Worm (Caenorhabditis elegans) whole organism, L1 larva: ENCODE measurements around the gene srlf-1.
A peak's percentile ranks its signal among the peaks of the same experiment; 100 is the strongest.

ENCODE experiments used
- ceh-82 ChIP-seq, 3 experiments: fragments of 150-350 bp in 1 of 3; sonication (generic microtip) in 2 of 3; optimal IDR thresholded peaks; 2 replicates each; lab custom pipeline; 2014 to 2017; ENCODE audit warnings: missing biosample characterization in 3 of 3, missing genetic modification characterization in 3 of 3
- fos-1 ChIP-seq: fragments of 150-350 bp; optimal IDR thresholded peaks from 2 replicates; lab custom pipeline; 2014; ENCODE audit warnings: missing biosample characterization, missing genetic modification characterization
- lsy-2 ChIP-seq, 2 experiments: fragments of 150-350 bp; optimal IDR thresholded peaks; 2 replicates each; lab custom pipeline; 2014; ENCODE audit warnings: missing biosample characterization in 2 of 2, missing genetic modification characterization in 2 of 2
- nhr-11 ChIP-seq: fragments of 150-350 bp; optimal IDR thresholded peaks from 2 replicates; lab custom pipeline; 2014; ENCODE audit warnings: missing biosample characterization, missing genetic modification characterization
- nhr-12 ChIP-seq: sonication (generic microtip); optimal IDR thresholded peaks from 2 replicates; lab custom pipeline; 2017; ENCODE audit warnings: missing biosample characterization, missing genetic modification characterization
- nhr-76 ChIP-seq: sonication (generic microtip); optimal IDR thresholded peaks from 2 replicates; lab custom pipeline; 2017; ENCODE audit warnings: missing biosample characterization, missing genetic modification characterization
- nhr-77 ChIP-seq: fragments of 150-350 bp; optimal IDR thresholded peaks from 2 replicates; lab custom pipeline; 2014; ENCODE audit warnings: missing biosample characterization, missing genetic modification characterization
- rnt-1 ChIP-seq: sonication (generic microtip); optimal IDR thresholded peaks from 2 replicates; lab custom pipeline; 2016; ENCODE audit warnings: mild to moderate bottlenecking, missing genetic modification characterization, moderate library complexity, missing compliant biosample characterization
- sup-37 ChIP-seq: fragments of 200-800 bp; sonication (Bioruptor generic); optimal IDR thresholded peaks from 2 replicates; lab custom pipeline; 2018; ENCODE audit warnings: mild to moderate bottlenecking, missing genetic modification characterization, missing compliant biosample characterization
- swsn-7 ChIP-seq: sonication (generic microtip); optimal IDR thresholded peaks from 2 replicates; lab custom pipeline; 2016; ENCODE audit warnings: missing genetic modification characterization, missing compliant biosample characterization
- unc-130 ChIP-seq: fragments of 150-350 bp; optimal IDR thresholded peaks from 2 replicates; lab custom pipeline; 2017; ENCODE audit warnings: missing biosample characterization, missing genetic modification characterization, inconsistent platforms
- unc-62 ChIP-seq: fragments of 150-350 bp; optimal IDR thresholded peaks from 2 replicates; lab custom pipeline; 2014; ENCODE audit warnings: missing biosample characterization, missing genetic modification reagents, missing genetic modification characterization
- unc-98 ChIP-seq: fragments of 200-800 bp; sonication (Bioruptor generic); IDR thresholded peaks from 2 replicates; pipeline ENCODE4 v1.3.6; 2022; ENCODE audit warnings: missing genetic modification characterization, missing compliant biosample characterization
- ztf-11 ChIP-seq, 2 experiments: sonication (generic microtip); optimal IDR thresholded peaks; 2 replicates each; lab custom pipeline; 2016 to 2017; ENCODE audit warnings: missing genetic modification characterization in 2 of 2, missing biosample characterization in 1 of 2, missing compliant biosample characterization in 1 of 2

DNA sequence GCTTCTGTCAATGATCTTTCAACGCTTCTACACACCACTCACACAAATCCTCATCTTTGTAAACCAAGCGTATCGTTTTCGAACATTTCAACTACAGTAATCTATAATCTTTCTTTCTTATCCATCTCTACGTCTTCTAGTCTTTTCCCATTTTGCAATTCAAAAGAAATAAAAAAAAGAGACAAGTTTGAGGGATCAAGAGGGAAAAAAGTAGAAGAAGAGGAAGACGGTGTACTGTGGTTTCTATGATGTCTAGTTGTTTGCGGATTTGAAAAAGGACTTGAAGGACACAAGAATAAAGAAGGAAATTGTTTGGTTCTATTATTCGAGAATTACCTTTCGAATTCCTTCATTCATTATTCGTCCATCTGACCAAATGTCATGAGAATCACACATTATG lies 2.1 kb downstream of the srlf-1 start:
- peak in 1 of 2 experiments; percentile 59 for TF ChIP-seq lsy-2 (tag; optimal IDR thresholded peaks at IDR 0.05; lab: Kevin White, UChicago)
- no peak for TF ChIP-seq nhr-77 (tag; lab: Kevin White, UChicago)
- no peak for TF ChIP-seq nhr-11 (tag; lab: Kevin White, UChicago)
- no peak for TF ChIP-seq unc-98 (GFP tag; lab: Robert Waterston, UW)
- TF ChIP-seq ztf-11 (tag; optimal IDR thresholded peaks at IDR 0.05; lab: Kevin White, UChicago), result no peak
- no peak for TF ChIP-seq unc-62 (GFP tag; lab: Kevin White, UChicago)
- TF ChIP-seq nhr-76 (tag; lab: Kevin White, UChicago), result no peak
- TF ChIP-seq rnt-1 (tag; lab: Kevin White, UChicago), result no peak
- TF ChIP-seq nhr-12 (tag; lab: Kevin White, UChicago), result no peak
- no peak for TF ChIP-seq unc-130 (tag; lab: Kevin White, UChicago)
- no peak for TF ChIP-seq ceh-82 (tag; optimal IDR thresholded peaks at IDR 0.05; lab: Kevin White, UChicago)
- no peak for TF ChIP-seq fos-1 (tag; lab: Kevin White, UChicago)
- TF ChIP-seq sup-37 (GFP tag; lab: Kevin White, UChicago), result no peak
- TF ChIP-seq swsn-7, result no peak
